Fruit fly (Drosophila melanogaster) whole organism, embryonic: ENCODE measurements around the gene CNMa.

ENCODE experiments used
- CG2712 ChIP-seq: fragments of 200-800 bp; optimal IDR thresholded peaks from 3 replicates; lab custom pipeline; 2019; ENCODE audit warnings: missing biosample characterization, mild to moderate bottlenecking, missing genetic modification characterization, moderate library complexity
- CG30020 ChIP-seq: fragments of 200-800 bp; optimal IDR thresholded peaks from 2 replicates; lab custom pipeline; 2019; ENCODE audit warnings: missing biosample characterization, mild to moderate bottlenecking, missing genetic modification characterization, moderate library complexity
- CG6854 ChIP-seq: fragments of 200-800 bp; sonication (Bioruptor generic); optimal IDR thresholded peaks from 3 replicates; lab custom pipeline; 2017; ENCODE audit warnings: missing biosample characterization, mild to moderate bottlenecking, missing genetic modification characterization
- CG7357 ChIP-seq: fragments of 200-800 bp; sonication (Bioruptor generic); IDR thresholded peaks from 3 replicates; pipeline ENCODE4 v1.3.6; 2022; ENCODE audit warnings: missing biosample characterization, missing genetic modification characterization
- CG9797 ChIP-seq: fragments of 200-800 bp; sonication (Bioruptor generic); optimal IDR thresholded peaks from 3 replicates; lab custom pipeline; 2018; ENCODE audit warnings: missing biosample characterization, mild to moderate bottlenecking, missing genetic modification characterization
- Eip74EF ChIP-seq, 2 experiments: fragments of 200-800 bp in 1 of 2; fragments of >200 bp in 1 of 2; sonication (Bioruptor generic) in 1 of 2; optimal IDR thresholded peaks; 2 replicates each; lab custom pipeline; 2017 to 2019; ENCODE audit warnings: missing biosample characterization in 2 of 2, missing genetic modification characterization in 2 of 2, mild to moderate bottlenecking in 1 of 2, moderate library complexity in 1 of 2
- Oaz ChIP-seq: fragments of 200-800 bp; sonication (Bioruptor generic); IDR thresholded peaks from 2 replicates; pipeline ENCODE4 v1.3.6; 2022; ENCODE audit warnings: missing biosample characterization, missing genetic modification characterization
- Xrp1 ChIP-seq: fragments of 200-800 bp; sonication (Bioruptor generic); IDR thresholded peaks from 2 replicates; pipeline ENCODE4 v1.3.6; 2022; ENCODE audit warnings: missing biosample characterization, missing genetic modification characterization
- grn ChIP-seq: fragments of 200-800 bp; sonication (Bioruptor generic); optimal IDR thresholded peaks from 3 replicates; lab custom pipeline; 2017; ENCODE audit warnings: missing biosample characterization, missing genetic modification characterization
- salm ChIP-seq: fragments of 200-800 bp; sonication (Bioruptor generic); optimal IDR thresholded peaks from 2 replicates; lab custom pipeline; 2018; ENCODE audit warnings: missing biosample characterization, mild to moderate bottlenecking, missing genetic modification characterization
- yki ChIP-seq: fragments of >200 bp; optimal IDR thresholded peaks from 3 replicates; lab custom pipeline; 2018

- TF ChIP-seq CG7357 (no peak), CG6854 (GFP tag; lab: Kevin White, UChicago) (no peak), CG2712 (no peak), CG9797 (GFP tag; lab: Kevin White, UChicago) (no peak), CG30020 (tag; lab: Kevin White, UChicago) (no peak), salm (tag; lab: Kevin White, UChicago) (no peak), Oaz (no peak), yki (lab: Kevin White, UChicago) (no peak), Eip74EF (GFP tag; optimal IDR thresholded peaks at IDR 0.05; lab: Kevin White, UChicago) (no peak), Xrp1 (GFP tag; lab: Robert Waterston, UW) (no peak), grn (GFP tag; lab: Kevin White, UChicago) (no peak)
Observed at dm6 chr3L:1904440-1904839, 49.0 kb upstream of the CNMa start.
